Worm (Caenorhabditis elegans) whole organism, L1 larva: Measurements from ENCODE around the gene C01G5.4.

Experiments
- C16A3.4 ChIP-seq: fragments of 150-350 bp; optimal IDR thresholded peaks from 2 replicates; lab custom pipeline; 2014; ENCODE audit warnings: missing biosample characterization, missing genetic modification characterization
- aly-2 ChIP-seq: fragments of 150-350 bp; optimal IDR thresholded peaks from 2 replicates; lab custom pipeline; 2014; ENCODE audit warnings: missing biosample characterization, missing genetic modification characterization
- ceh-82 ChIP-seq, 3 experiments: fragments of 150-350 bp in 1 of 3; sonication (generic microtip) in 2 of 3; optimal IDR thresholded peaks; 2 replicates each; lab custom pipeline; 2014 to 2017; ENCODE audit warnings: missing biosample characterization in 3 of 3, missing genetic modification characterization in 3 of 3
- egl-27 ChIP-seq, 2 experiments: fragments of 150-350 bp in 1 of 2; sonication (generic microtip); optimal IDR thresholded peaks; 3 replicates each; lab custom pipeline; 2017 to 2018; ENCODE audit warnings: missing biosample characterization in 2 of 2, missing genetic modification characterization in 2 of 2, missing genetic modification reagents in 2 of 2
- elt-2 ChIP-seq: sonication (generic microtip); optimal IDR thresholded peaks from 2 replicates; lab custom pipeline; 2016; ENCODE audit warnings: missing genetic modification characterization, mild to moderate bottlenecking, inconsistent platforms, missing compliant biosample characterization, missing genetic modification reagents
- isw-1 ChIP-seq: fragments of 200-800 bp; sonication (Bioruptor generic); IDR thresholded peaks from 2 replicates; pipeline ENCODE4 v1.3.6; 2022; ENCODE audit warnings: missing genetic modification characterization, missing compliant biosample characterization
- snpc-4 ChIP-seq: fragments of 150-350 bp; optimal IDR thresholded peaks from 2 replicates; lab custom pipeline; 2014; ENCODE audit warnings: missing biosample characterization, missing genetic modification characterization

- no peak for TF ChIP-seq egl-27 (tag; optimal IDR thresholded peaks at IDR 0.05; lab: Kevin White, UChicago)
- no peak for TF ChIP-seq C16A3.4 (tag; lab: Kevin White, UChicago)
- no peak for TF ChIP-seq snpc-4 (tag; lab: Kevin White, UChicago)
- TF ChIP-seq ceh-82 (tag; optimal IDR thresholded peaks at IDR 0.05; lab: Kevin White, UChicago) = peak in 1 of 3 experiments; percentile 20
- no peak for TF ChIP-seq isw-1 (GFP tag; lab: Robert Waterston, UW)
- TF ChIP-seq elt-2 (tag; lab: Kevin White, UChicago) = no peak
- no peak for TF ChIP-seq aly-2
These were observed 42.8 kb downstream of the C01G5.4 start for ce11 chrIV:6574343-6574742.
